Worm (Caenorhabditis elegans): Measurements from ENCODE around the gene eif-2Bgamma.

ce11 chrII:6968191-6968675, 785 bp upstream of the eif-2Bgamma start:
- no peak for TF ChIP-seq tbx-9 (tag; optimal IDR thresholded peaks at IDR 0.05; ENCODE audit: borderline replicate concordance)
- TF ChIP-seq rcor-1 (GFP tag; IDR thresholded peaks at IDR 0.05) = peak; percentile 84
- peak; percentile 67 for TF ChIP-seq C06A6.2 (GFP tag; conservative IDR thresholded peaks at IDR 0.05)
- no peak for TF ChIP-seq unc-62 (GFP tag; optimal IDR thresholded peaks at IDR 0.05)
- no peak for TF ChIP-seq bed-1 (GFP tag; IDR thresholded peaks at IDR 0.05)
- peak; percentile 87 for TF ChIP-seq athp-1 (tag; optimal IDR thresholded peaks at IDR 0.05)
- TF ChIP-seq nfya-2 (GFP tag; IDR thresholded peaks at IDR 0.05) = peak; percentile 58; the same call in 1 of the 2 replicates
- TF ChIP-seq him-1 (tag; optimal IDR thresholded peaks at IDR 0.05) = peak; percentile 47
- TF ChIP-seq Y53F4B.3 (GFP tag; IDR thresholded peaks at IDR 0.05) = peak; percentile 29; the same call in 1 of the 2 replicates
- peak; percentile 73 for TF ChIP-seq ceh-91 (GFP tag; IDR thresholded peaks at IDR 0.05)

Measured in whole organism, young adult.